Worm (Caenorhabditis elegans) whole organism, midembryonic: ENCODE results near the gene H25P19.1.

Source experiments
- T22C8.4 ChIP-seq: fragments of 200-800 bp; sonication (Bioruptor generic); IDR thresholded peaks from 2 replicates; pipeline ENCODE4 v1.3.6; 2022; ENCODE audit warnings: missing genetic modification characterization, missing compliant biosample characterization
- flt-1 ChIP-seq: fragments of 200-800 bp; sonication (Bioruptor generic); IDR thresholded peaks from 2 replicates; pipeline ENCODE4 v1.3.6; 2022; ENCODE audit warnings: missing genetic modification characterization, missing compliant biosample characterization

DNA sequence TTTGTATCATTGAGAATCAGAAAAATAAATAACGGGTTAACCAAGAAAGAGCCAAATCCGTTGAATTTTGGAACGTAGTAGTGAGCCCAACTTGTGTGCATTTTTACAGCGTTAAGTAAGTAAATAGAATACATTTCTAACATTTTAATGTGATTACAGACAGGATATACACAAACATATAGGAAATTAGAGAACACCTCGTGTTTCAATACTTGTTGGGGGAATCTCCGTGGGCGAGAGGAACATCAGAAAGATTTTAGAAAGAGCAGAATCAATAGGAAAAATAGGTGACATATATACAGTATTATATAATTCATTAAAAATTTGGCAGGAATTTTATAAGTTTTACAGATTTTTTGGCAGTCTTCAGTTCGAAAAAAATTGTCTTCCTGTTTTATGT, 51.3 kb downstream of the H25P19.1 start, which contains the start of gene srj-24:
- TF ChIP-seq T22C8.4 (no peak), flt-1 (GFP tag; lab: Robert Waterston, UW) (no peak)
